Fruit fly (Drosophila melanogaster): ENCODE results near the gene Cpr66D.

dm6 chr3L:8659601-8660000, 19.4 kb downstream of the Cpr66D start:
- no peak for TF ChIP-seq psq (optimal IDR thresholded peaks at IDR 0.05)
- TF ChIP-seq Dll (optimal IDR thresholded peaks at IDR 0.05): no peak
- TF ChIP-seq CG8478 (optimal IDR thresholded peaks at IDR 0.05): no peak
- TF ChIP-seq EcR (GFP tag; optimal IDR thresholded peaks at IDR 0.05): no peak
- TF ChIP-seq pan (optimal IDR thresholded peaks at IDR 0.05): no peak
